Fruit fly (Drosophila melanogaster) whole organism, pupa: Measurements from ENCODE around the gene CG11760.

ENCODE experiments used
- CG10348 ChIP-seq: fragments of 200-800 bp; sonication (Bioruptor generic); IDR thresholded peaks from 2 replicates; pipeline ENCODE4 v1.3.6; 2022; ENCODE audit warnings: missing biosample characterization, missing genetic modification characterization
- CG12605 ChIP-seq: fragments of 200-800 bp; sonication (Bioruptor generic); IDR thresholded peaks from 2 replicates; pipeline ENCODE4 v1.3.6; 2022; ENCODE audit warnings: missing biosample characterization, missing genetic modification characterization
- CG13204 ChIP-seq: fragments of 200-800 bp; sonication (Bioruptor generic); optimal IDR thresholded peaks from 2 replicates; lab custom pipeline; 2018; ENCODE audit warnings: missing biosample characterization, mild to moderate bottlenecking, missing genetic modification characterization, moderate library complexity
- CG14655 ChIP-seq: fragments of 200-800 bp; sonication (Bioruptor generic); optimal IDR thresholded peaks from 3 replicates; lab custom pipeline; 2017; ENCODE audit warnings: mild to moderate bottlenecking, missing biosample characterization, missing genetic modification reagents, missing genetic modification characterization
- CG15710 ChIP-seq: fragments of 200-800 bp; sonication (Bioruptor generic); optimal IDR thresholded peaks from 2 replicates; lab custom pipeline; 2018; ENCODE audit warnings: missing biosample characterization, mild to moderate bottlenecking, missing genetic modification characterization, moderate library complexity
- CG17806 ChIP-seq: fragments of 200-800 bp; sonication (Bioruptor generic); optimal IDR thresholded peaks from 2 replicates; lab custom pipeline; 2018; ENCODE audit warnings: missing biosample characterization, mild to moderate bottlenecking, missing genetic modification characterization, moderate library complexity
- CG32121 ChIP-seq: fragments of 200-800 bp; sonication (Bioruptor generic); IDR thresholded peaks from 2 replicates; pipeline ENCODE4 v1.3.6; 2022; ENCODE audit warnings: missing biosample characterization, missing genetic modification characterization
- CG34367 ChIP-seq: fragments of 200-800 bp; sonication (Bioruptor generic); optimal IDR thresholded peaks from 2 replicates; lab custom pipeline; 2018; ENCODE audit warnings: missing biosample characterization, mild to moderate bottlenecking, missing genetic modification characterization
- CG4496 ChIP-seq: fragments of 200-800 bp; sonication (Bioruptor generic); IDR thresholded peaks from 3 replicates; pipeline ENCODE4 v1.3.6; 2022; ENCODE audit warnings: missing biosample characterization, missing genetic modification characterization
- CG8159 ChIP-seq: fragments of 200-800 bp; sonication (Bioruptor generic); optimal IDR thresholded peaks from 3 replicates; lab custom pipeline; 2018; ENCODE audit warnings: missing biosample characterization, mild to moderate bottlenecking, missing genetic modification characterization, moderate library complexity
- CG8301 ChIP-seq: fragments of 200-800 bp; sonication (Bioruptor generic); optimal IDR thresholded peaks from 2 replicates; lab custom pipeline; 2018; ENCODE audit warnings: missing biosample characterization, mild to moderate bottlenecking, missing genetic modification characterization
- CG9948 ChIP-seq: fragments of 200-800 bp; sonication (Bioruptor generic); optimal IDR thresholded peaks from 2 replicates; lab custom pipeline; 2018; ENCODE audit warnings: missing biosample characterization, mild to moderate bottlenecking, missing genetic modification characterization, moderate library complexity
- D1 ChIP-seq: fragments of 200-800 bp; sonication (Bioruptor generic); optimal IDR thresholded peaks from 2 replicates; lab custom pipeline; 2018; ENCODE audit warnings: missing biosample characterization, mild to moderate bottlenecking, missing genetic modification characterization, moderate library complexity
- EcR ChIP-seq: fragments of 200-800 bp; sonication (Bioruptor generic); optimal IDR thresholded peaks from 3 replicates; lab custom pipeline; 2019; ENCODE audit warnings: missing biosample characterization, missing genetic modification characterization, mild to moderate bottlenecking, moderate library complexity, missing genetic modification reagents
- Ets98B ChIP-seq: fragments of 200-800 bp; sonication (Bioruptor generic); IDR thresholded peaks from 2 replicates; pipeline ENCODE4 v1.3.6; 2022; ENCODE audit warnings: missing biosample characterization, missing genetic modification characterization
- Pif1A ChIP-seq: fragments of 200-800 bp; sonication (Bioruptor generic); optimal IDR thresholded peaks from 3 replicates; lab custom pipeline; 2016; ENCODE audit warnings: missing biosample characterization, missing genetic modification characterization
- Pif1B ChIP-seq: fragments of 200-800 bp; sonication (Bioruptor generic); optimal IDR thresholded peaks from 3 replicates; lab custom pipeline; 2016; ENCODE audit warnings: missing biosample characterization, missing genetic modification characterization
- Snoo ChIP-seq: fragments of 200-800 bp; sonication (Bioruptor generic); optimal IDR thresholded peaks from 3 replicates; lab custom pipeline; 2017; ENCODE audit warnings: missing biosample characterization, mild to moderate bottlenecking, missing genetic modification characterization, inconsistent platforms
- fd96Ca ChIP-seq: fragments of 200-800 bp; sonication (Bioruptor generic); IDR thresholded peaks from 3 replicates; pipeline ENCODE4 v1.3.6; 2022; ENCODE audit warnings: missing biosample characterization, missing genetic modification characterization
- gl ChIP-seq: fragments of 200-800 bp; sonication (Bioruptor generic); optimal IDR thresholded peaks from 2 replicates; lab custom pipeline; 2018; ENCODE audit warnings: missing biosample characterization, mild to moderate bottlenecking, missing genetic modification characterization
- rn ChIP-seq: fragments of 200-800 bp; sonication (Bioruptor generic); IDR thresholded peaks from 2 replicates; pipeline ENCODE4 v1.3.6; 2022; ENCODE audit warnings: missing biosample characterization, missing genetic modification characterization

CG11760 gene

DNA sequence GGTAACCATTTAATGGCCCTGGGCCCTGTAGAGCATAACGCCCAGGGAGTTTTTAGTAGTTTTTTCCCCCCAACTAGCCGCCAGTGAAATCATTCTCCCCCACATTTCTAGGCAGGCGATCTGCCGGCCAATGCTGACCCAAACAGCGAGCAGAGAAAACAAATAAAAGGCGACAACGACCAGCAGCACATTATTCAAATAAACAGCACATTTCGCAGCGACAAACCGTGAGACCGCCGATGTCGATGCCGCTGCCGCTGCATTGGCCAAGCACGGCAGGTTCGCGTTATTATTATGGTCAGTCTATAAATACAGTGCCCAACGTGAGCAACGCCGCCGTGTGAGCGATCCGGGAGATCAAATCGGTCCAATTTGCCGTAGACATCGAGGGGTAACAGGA lies at the start of gene CG11760:
Gene CG11760, plus strand, starts transcription at position 301 of the 400 bp plus-strand sequence.
- no peak for TF ChIP-seq Ets98B (GFP tag; lab: Robert Waterston, UW)
- no peak for TF ChIP-seq CG14655 (GFP tag; lab: Kevin White, UChicago)
- no peak for TF ChIP-seq EcR (GFP tag; lab: Kevin White, UChicago)
- 0 out of 3 replicates have a peak, but pooled peaks have one; percentile 29 for TF ChIP-seq CG4496 (GFP tag; lab: Robert Waterston, UW)

dm6 chr3R:8669900-8670528 lies 49.0 kb upstream of the CG11760 start:
- TF ChIP-seq CG34367 (tag; lab: Kevin White, UChicago) (no peak), rn (GFP tag; lab: Robert Waterston, UW) (no peak), EcR (GFP tag; lab: Kevin White, UChicago) (peak; percentile 19), CG10348 (GFP tag; lab: Robert Waterston, UW) (no peak), CG32121 (GFP tag; lab: Robert Waterston, UW) (peak; percentile 56; the same call in 1 of the 2 replicates), CG14655 (GFP tag; lab: Kevin White, UChicago) (no peak), Ets98B (GFP tag; lab: Robert Waterston, UW) (peak; percentile 51), CG4496 (GFP tag; lab: Robert Waterston, UW) (peak; percentile 47; the same call in 1 of the 3 replicates), CG13204 (GFP tag; lab: Kevin White, UChicago) (no peak), CG15710 (no peak), CG8301 (no peak), CG12605 (GFP tag; lab: Robert Waterston, UW) (no peak; the same call in 1 of the 2 replicates), fd96Ca (peak; percentile 58; the same call in 2 of the 3 replicates), Pif1B (GFP tag; lab: Kevin White, UChicago) (no peak), CG8159 (tag; lab: Kevin White, UChicago) (no peak), Snoo (tag; lab: Kevin White, UChicago) (no peak), CG9948 (tag; lab: Kevin White, UChicago) (no peak), CG17806 (no peak), gl (tag; lab: Kevin White, UChicago) (no peak), D1 (tag; lab: Kevin White, UChicago) (no peak), Pif1A (peak; percentile 9)

dm6 chr3R:8670529-8671491 lies 48.2 kb upstream of the CG11760 start, which contains the start of gene p:
p (minus strand) TSS chr3R:8670684.
- peak; percentile 46 for TF ChIP-seq CG15710
- peak; percentile 49 for TF ChIP-seq CG17806
- TF ChIP-seq Pif1A: peak; percentile 37
- peak; percentile 58 for TF ChIP-seq CG8159 (tag; lab: Kevin White, UChicago)
- peak; percentile 49 for TF ChIP-seq CG8301
- no peak for TF ChIP-seq fd96Ca
- peak; percentile 53 for TF ChIP-seq CG14655 (GFP tag; lab: Kevin White, UChicago)
- peak; percentile 20 for TF ChIP-seq gl (tag; lab: Kevin White, UChicago)
- no peak for TF ChIP-seq Snoo (tag; lab: Kevin White, UChicago)
- TF ChIP-seq CG10348 (GFP tag; lab: Robert Waterston, UW): no peak
- TF ChIP-seq D1 (tag; lab: Kevin White, UChicago): peak; percentile 17
- TF ChIP-seq EcR (GFP tag; lab: Kevin White, UChicago): no peak
- peak; percentile 16 for TF ChIP-seq Pif1B (GFP tag; lab: Kevin White, UChicago)
- no peak for TF ChIP-seq CG32121 (GFP tag; lab: Robert Waterston, UW)
- peak; percentile 46 for TF ChIP-seq CG9948 (tag; lab: Kevin White, UChicago)
- peak; percentile 56 for TF ChIP-seq Ets98B (GFP tag; lab: Robert Waterston, UW)
- peak; percentile 40 for TF ChIP-seq CG34367 (tag; lab: Kevin White, UChicago)
- TF ChIP-seq CG13204 (GFP tag; lab: Kevin White, UChicago): no peak
- TF ChIP-seq rn (GFP tag; lab: Robert Waterston, UW): no peak
- peak; percentile 50; the same call in 1 of the 2 replicates for TF ChIP-seq CG12605 (GFP tag; lab: Robert Waterston, UW)
- TF ChIP-seq CG4496 (GFP tag; lab: Robert Waterston, UW): peak; percentile 42; the same call in 1 of the 3 replicates

dm6 chr3R:8673803-8674234 lies 45.2 kb upstream of the CG11760 start, which contains the start of gene mRpL19:
mRpL19 (plus strand) TSS chr3R:8674109.
- TF ChIP-seq rn (GFP tag; lab: Robert Waterston, UW) (no peak), CG15710 (peak; percentile 27), CG14655 (GFP tag; lab: Kevin White, UChicago) (no peak), CG8301 (no peak), Pif1A (no peak), CG34367 (tag; lab: Kevin White, UChicago) (no peak), D1 (tag; lab: Kevin White, UChicago) (no peak), gl (tag; lab: Kevin White, UChicago) (no peak), Pif1B (GFP tag; lab: Kevin White, UChicago) (no peak), Snoo (tag; lab: Kevin White, UChicago) (no peak), EcR (GFP tag; lab: Kevin White, UChicago) (no peak), CG17806 (peak; percentile 31), CG13204 (GFP tag; lab: Kevin White, UChicago) (no peak), CG10348 (GFP tag; lab: Robert Waterston, UW) (no peak), CG4496 (GFP tag; lab: Robert Waterston, UW) (no peak), CG8159 (tag; lab: Kevin White, UChicago) (peak; percentile 25), Ets98B (GFP tag; lab: Robert Waterston, UW) (no peak), fd96Ca (no peak), CG9948 (tag; lab: Kevin White, UChicago) (peak; percentile 16), CG32121 (GFP tag; lab: Robert Waterston, UW) (peak; percentile 34; the same call in 1 of the 2 replicates), CG12605 (GFP tag; lab: Robert Waterston, UW) (no peak)
